Worm (Caenorhabditis elegans): Measurements from ENCODE around the gene ZC84.6.

- TF ChIP-seq ama-1 (optimal IDR thresholded peaks at IDR 0.05) (no peak), unc-39 (tag; optimal IDR thresholded peaks at IDR 0.05) (no peak)
Measured at ce11 chrIII:9172702-9173101, 26.8 kb downstream of the ZC84.6 start, which contains the start of gene ina-1.
